Fruit fly (Drosophila melanogaster) whole organism: Measurements from ENCODE around the gene Cpr97Eb.

Experiments
- CG8478 ChIP-seq: fragments of >200 bp; optimal IDR thresholded peaks from 2 replicates; lab custom pipeline; 2018; ENCODE audit warnings: inconsistent platforms
- Dll ChIP-seq: fragments of >200 bp; optimal IDR thresholded peaks from 2 replicates; lab custom pipeline; 2017
- EcR ChIP-seq, 2 experiments: fragments of >200 bp; optimal IDR thresholded peaks; 2 replicates each; lab custom pipeline; 2017; ENCODE audit warnings: missing biosample characterization in 2 of 2, missing genetic modification characterization in 2 of 2, missing genetic modification reagents in 2 of 2
- pan ChIP-seq: fragments of >200 bp; optimal IDR thresholded peaks from 2 replicates; lab custom pipeline; 2017
- psq ChIP-seq: fragments of >200 bp; optimal IDR thresholded peaks from 2 replicates; lab custom pipeline; 2017
- usp ChIP-seq: fragments of >200 bp; optimal IDR thresholded peaks from 2 replicates; lab custom pipeline; 2017; ENCODE audit warnings: missing biosample characterization, missing genetic modification characterization, mixed read lengths

Cpr97Eb gene

dm6 chr3R:27067362-27067761, 23.6 kb downstream of the Cpr97Eb start:
- no peak for TF ChIP-seq EcR (GFP tag; optimal IDR thresholded peaks at IDR 0.05; lab: Kevin White, UChicago)
- no peak for TF ChIP-seq usp (GFP tag; lab: Kevin White, UChicago)
- TF ChIP-seq pan (lab: Kevin White, UChicago): no peak
- TF ChIP-seq psq (lab: Kevin White, UChicago): no peak
- no peak for TF ChIP-seq Dll (lab: Kevin White, UChicago)
- no peak for TF ChIP-seq CG8478 (lab: Kevin White, UChicago)

dm6 chr3R:27065136-27065535, 25.8 kb downstream of the Cpr97Eb start, which contains the start of gene CG43935:
Gene CG43935 (plus strand): TSS chr3R:27065436.
- no peak for TF ChIP-seq usp (GFP tag; lab: Kevin White, UChicago)
- TF ChIP-seq CG8478 (lab: Kevin White, UChicago): no peak
- no peak for TF ChIP-seq EcR (GFP tag; optimal IDR thresholded peaks at IDR 0.05; lab: Kevin White, UChicago)
- no peak for TF ChIP-seq Dll (lab: Kevin White, UChicago)
- no peak for TF ChIP-seq psq (lab: Kevin White, UChicago)

dm6 chr3R:27064099-27064498, 26.8 kb downstream of the Cpr97Eb start, which contains the start of gene Nep5:
Gene Nep5 (minus strand): TSS chr3R:27064199.
- TF ChIP-seq EcR (GFP tag; optimal IDR thresholded peaks at IDR 0.05; lab: Kevin White, UChicago) (no peak), usp (GFP tag; lab: Kevin White, UChicago) (no peak), pan (lab: Kevin White, UChicago) (no peak), CG8478 (lab: Kevin White, UChicago) (no peak), Dll (lab: Kevin White, UChicago) (no peak)

dm6 chr3R:27061916-27062315, 29.0 kb downstream of the Cpr97Eb start, which contains the start of gene CG34292:
Gene CG34292 (plus strand): TSS chr3R:27062216.
- TF ChIP-seq EcR (GFP tag; optimal IDR thresholded peaks at IDR 0.05; lab: Kevin White, UChicago) (no peak), psq (lab: Kevin White, UChicago) (no peak), CG8478 (lab: Kevin White, UChicago) (no peak), Dll (lab: Kevin White, UChicago) (no peak), pan (lab: Kevin White, UChicago) (no peak), usp (GFP tag; lab: Kevin White, UChicago) (no peak)

dm6 chr3R:27056152-27056551, 34.8 kb downstream of the Cpr97Eb start:
- no peak for TF ChIP-seq usp (GFP tag; lab: Kevin White, UChicago)
- no peak for TF ChIP-seq Dll (lab: Kevin White, UChicago)
- TF ChIP-seq pan (lab: Kevin White, UChicago): no peak
- TF ChIP-seq CG8478 (lab: Kevin White, UChicago): no peak

- TF ChIP-seq psq (lab: Kevin White, UChicago): no peak
- TF ChIP-seq pan (lab: Kevin White, UChicago): no peak
- no peak for TF ChIP-seq usp (GFP tag; lab: Kevin White, UChicago)
- no peak for TF ChIP-seq EcR (GFP tag; optimal IDR thresholded peaks at IDR 0.05; lab: Kevin White, UChicago)
- TF ChIP-seq Dll (lab: Kevin White, UChicago): no peak
- TF ChIP-seq CG8478 (lab: Kevin White, UChicago): no peak
Observed at dm6 chr3R:27049549-27049948, 41.4 kb downstream of the Cpr97Eb start.

- TF ChIP-seq pan (lab: Kevin White, UChicago) (no peak), usp (GFP tag; lab: Kevin White, UChicago) (no peak), Dll (lab: Kevin White, UChicago) (no peak), EcR (GFP tag; optimal IDR thresholded peaks at IDR 0.05; lab: Kevin White, UChicago) (no peak), CG8478 (lab: Kevin White, UChicago) (no peak), psq (lab: Kevin White, UChicago) (no peak)
Observed at dm6 chr3R:27048561-27049270, 42.2 kb downstream of the Cpr97Eb start, which contains the start of gene TwdlT. Gene TwdlT (plus strand): TSS chr3R:27049220.

- TF ChIP-seq Dll (lab: Kevin White, UChicago): no peak
- TF ChIP-seq usp (GFP tag; lab: Kevin White, UChicago): no peak
- no peak for TF ChIP-seq psq (lab: Kevin White, UChicago)
- no peak for TF ChIP-seq pan (lab: Kevin White, UChicago)
- no peak for TF ChIP-seq CG8478 (lab: Kevin White, UChicago)
- TF ChIP-seq EcR (GFP tag; optimal IDR thresholded peaks at IDR 0.05; lab: Kevin White, UChicago): no peak
Observed at dm6 chr3R:27040044-27040443, 50.9 kb downstream of the Cpr97Eb start.
